Worm (Caenorhabditis elegans): ENCODE data around the gene F59E12.15.
A peak's percentile ranks its signal among the peaks of the same experiment; 100 is the strongest.

The F59E12.15 gene

DNA sequence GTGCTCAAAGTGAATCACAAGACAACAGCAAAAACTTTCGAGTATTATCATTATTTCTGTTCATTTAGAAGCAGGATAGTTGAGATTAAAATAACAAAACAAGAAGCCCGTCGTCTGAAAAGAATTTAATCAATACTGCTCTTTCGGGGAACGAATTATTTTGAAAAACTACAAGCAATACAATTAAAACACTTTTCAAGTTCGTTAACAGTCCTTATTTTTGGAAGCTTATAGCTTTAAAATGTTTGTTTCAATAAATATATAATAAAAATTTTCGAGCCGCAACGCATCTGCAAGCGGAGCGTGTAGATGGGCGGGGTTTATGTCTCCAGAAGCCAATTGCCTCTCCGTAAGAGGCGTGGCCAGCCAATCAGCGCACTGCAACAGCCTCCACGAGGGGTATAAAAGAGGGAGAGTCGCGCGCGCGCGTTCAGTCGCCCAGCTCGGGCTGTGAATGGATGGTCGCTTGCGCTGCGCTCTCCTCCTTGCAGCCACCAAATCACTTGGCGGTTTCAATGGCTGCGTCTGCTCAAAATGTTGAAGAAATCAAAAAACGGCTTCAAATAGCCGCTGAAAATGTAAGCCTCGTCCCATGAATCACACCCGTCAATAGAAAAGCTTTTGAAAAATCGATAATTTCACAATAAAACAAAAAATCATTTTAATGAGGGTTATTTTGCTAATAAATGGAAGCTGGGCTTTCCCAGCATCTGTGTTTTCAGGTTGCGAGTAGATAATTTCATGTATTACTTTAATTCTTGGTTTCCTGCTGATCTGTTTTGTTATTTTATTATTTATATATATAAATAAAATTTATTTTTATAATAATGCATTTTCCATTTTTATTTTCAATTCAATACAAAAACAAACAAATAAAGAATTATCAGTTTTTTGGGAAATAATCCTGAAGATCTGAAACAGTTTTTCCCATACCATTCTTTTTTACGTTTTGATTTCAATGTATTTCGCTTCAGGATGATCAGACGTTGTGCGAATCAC lies 32.9 kb upstream of the F59E12.15 start, which contains the start of the genes ift-43 and mdt-26 (continued):
- peak; percentile 66; the same call in 1 of the 2 replicates for TF ChIP-seq Y53G8AR.9 (GFP tag; conservative IDR thresholded peaks at IDR 0.05)
- TF ChIP-seq madf-10 (tag; optimal IDR thresholded peaks at IDR 0.05): peak; percentile 79
- TF ChIP-seq lsl-1 (GFP tag; optimal IDR thresholded peaks at IDR 0.05): peak; percentile 64
- TF ChIP-seq nhr-179 (tag; optimal IDR thresholded peaks at IDR 0.05): no peak
- TF ChIP-seq xnd-1 (tag; optimal IDR thresholded peaks at IDR 0.05): no peak
- peak; percentile 98 for TF ChIP-seq sptf-2 (GFP tag; optimal IDR thresholded peaks at IDR 0.05)
- no peak for TF ChIP-seq nfya-1 (tag; optimal IDR thresholded peaks at IDR 0.05; ENCODE audit: borderline replicate concordance, insufficient read depth)
- TF ChIP-seq madf-6 (GFP tag; IDR thresholded peaks at IDR 0.05): peak; percentile 62
- no peak for TF ChIP-seq ceh-58 (GFP tag; IDR thresholded peaks at IDR 0.05)
- TF ChIP-seq mel-28 (tag; optimal IDR thresholded peaks at IDR 0.05; ENCODE audit: borderline replicate concordance): peak; percentile 11
- TF ChIP-seq die-1 (tag; optimal IDR thresholded peaks at IDR 0.05): no peak
- peak; percentile 3 for TF ChIP-seq atf-7 (tag; optimal IDR thresholded peaks at IDR 0.05)
- no peak for TF ChIP-seq hsf-1 (GFP tag; IDR thresholded peaks at IDR 0.05)
- no peak for TF ChIP-seq let-607 (tag; optimal IDR thresholded peaks at IDR 0.05)
- TF ChIP-seq sdz-38 (tag; optimal IDR thresholded peaks at IDR 0.05): peak; percentile 16
- peak; percentile 95 for TF ChIP-seq egrh-3 (GFP tag; IDR thresholded peaks at IDR 0.05)
- 0 out of 2 replicates have a peak, but pooled peaks have one; percentile 65 for TF ChIP-seq sea-2 (GFP tag; IDR thresholded peaks at IDR 0.05)
- TF ChIP-seq attf-5 (GFP tag; optimal IDR thresholded peaks at IDR 0.05): peak; percentile 77
- TF ChIP-seq ekl-4 (GFP tag; IDR thresholded peaks at IDR 0.05): peak; percentile 83
- TF ChIP-seq Y95B8A.8 (GFP tag; IDR thresholded peaks at IDR 0.05): peak; percentile 65
- 0 out of 2 replicates have a peak, but pooled peaks have one; percentile 37 for TF ChIP-seq Y53F4B.3 (GFP tag; IDR thresholded peaks at IDR 0.05)
- peak; percentile 65 for TF ChIP-seq repo-1 (tag; optimal IDR thresholded peaks at IDR 0.05)
- TF ChIP-seq K11D2.4 (GFP tag; IDR thresholded peaks at IDR 0.05): peak; percentile 91
- TF ChIP-seq F52B5.7 (tag; optimal IDR thresholded peaks at IDR 0.05): no peak
- TF ChIP-seq ztf-25 (GFP tag; IDR thresholded peaks at IDR 0.05): no peak
- TF ChIP-seq F23B12.7 (tag; optimal IDR thresholded peaks at IDR 0.05; ENCODE audit: insufficient read depth): peak; percentile 85
- peak; percentile 72 for TF ChIP-seq zim-3 (tag; optimal IDR thresholded peaks at IDR 0.05)
- no peak for TF ChIP-seq fkh-3 (tag; optimal IDR thresholded peaks at IDR 0.05)
- TF ChIP-seq F49E8.2 (tag; optimal IDR thresholded peaks at IDR 0.05; ENCODE audit: insufficient read depth): no peak
- TF ChIP-seq ceh-40 (GFP tag; IDR thresholded peaks at IDR 0.05): peak; percentile 83; the same call in 1 of the 2 replicates
- TF ChIP-seq nfya-2 (GFP tag; IDR thresholded peaks at IDR 0.05): peak; percentile 100
- no peak for TF ChIP-seq dpff-1 (tag; optimal IDR thresholded peaks at IDR 0.05)
- TF ChIP-seq ceh-91 (GFP tag; IDR thresholded peaks at IDR 0.05): 0 out of 2 replicates have a peak, but pooled peaks have one; percentile 13
- TF ChIP-seq him-1 (tag; optimal IDR thresholded peaks at IDR 0.05): peak; percentile 27
- TF ChIP-seq madf-8 (GFP tag; conservative IDR thresholded peaks at IDR 0.05): peak; percentile 10
- no peak for TF ChIP-seq F55B11.4 (tag; optimal IDR thresholded peaks at IDR 0.05; ENCODE audit: borderline replicate concordance, insufficient read depth)
- TF ChIP-seq bed-2 (GFP tag; IDR thresholded peaks at IDR 0.05): peak; percentile 55; the same call in 1 of the 2 replicates
- TF ChIP-seq gei-17 (GFP tag; optimal IDR thresholded peaks at IDR 0.05): peak; percentile 56
- no peak for TF ChIP-seq unc-62 (GFP tag; optimal IDR thresholded peaks at IDR 0.05)
- TF ChIP-seq mxl-1 (tag; optimal IDR thresholded peaks at IDR 0.05): no peak
- 0 out of 2 replicates have a peak, but pooled peaks have one; percentile 40 for TF ChIP-seq cebp-2 (GFP tag; IDR thresholded peaks at IDR 0.05)
- peak; percentile 25 for TF ChIP-seq ztf-18 (tag; optimal IDR thresholded peaks at IDR 0.05)
- 0 out of 2 replicates have a peak, but pooled peaks have one; percentile 43 for TF ChIP-seq F33H1.4 (GFP tag; IDR thresholded peaks at IDR 0.05)
- TF ChIP-seq rpc-1 (optimal IDR thresholded peaks at IDR 0.05): peak; percentile 6
- no peak for TF ChIP-seq rpc-1 (tag; optimal IDR thresholded peaks at IDR 0.05)
- peak; percentile 86; the same call in 1 of the 2 replicates for TF ChIP-seq egl-18 (GFP tag; IDR thresholded peaks at IDR 0.05)
